Worm (Caenorhabditis elegans): ENCODE data around the gene K10G4.3.
A peak's percentile ranks its signal among the peaks of the same experiment; 100 is the strongest.
"Not testable (repeated sequence)": the region's sequence is repeated elsewhere in the genome, so short reads cannot be mapped to it uniquely, and the experiment has no call there.

The K10G4.3 gene

DNA sequence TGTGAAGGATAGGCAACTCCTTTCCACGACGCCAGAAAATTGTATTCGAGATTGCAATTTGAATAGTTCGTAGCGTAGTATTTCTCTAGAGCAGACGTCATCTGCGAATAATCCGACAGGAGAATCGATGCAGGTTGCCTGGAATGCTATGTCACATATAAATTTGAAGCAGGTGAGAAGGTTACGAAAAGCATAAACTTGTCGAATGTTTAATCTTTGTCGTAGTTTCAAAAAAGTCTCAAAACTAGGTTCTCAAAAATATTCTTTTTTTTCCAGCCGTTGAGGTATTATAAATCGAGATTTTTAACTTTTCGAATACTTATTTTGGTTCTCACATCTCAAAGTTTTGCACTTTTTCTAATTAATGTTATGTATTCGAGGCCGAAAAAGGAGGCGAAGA lies 9.7 kb downstream of the K10G4.3 start, which contains the start of gene srh-116:
Gene srh-116 (minus strand): TSS at position 101 of the 400 bp plus-strand sequence.
- not testable (repeated sequence) for TF ChIP-seq nhr-85 (tag); mdl-1 (tag; optimal IDR thresholded peaks at IDR 0.05); ces-1 (GFP tag; optimal IDR thresholded peaks at IDR 0.05)

DNA sequence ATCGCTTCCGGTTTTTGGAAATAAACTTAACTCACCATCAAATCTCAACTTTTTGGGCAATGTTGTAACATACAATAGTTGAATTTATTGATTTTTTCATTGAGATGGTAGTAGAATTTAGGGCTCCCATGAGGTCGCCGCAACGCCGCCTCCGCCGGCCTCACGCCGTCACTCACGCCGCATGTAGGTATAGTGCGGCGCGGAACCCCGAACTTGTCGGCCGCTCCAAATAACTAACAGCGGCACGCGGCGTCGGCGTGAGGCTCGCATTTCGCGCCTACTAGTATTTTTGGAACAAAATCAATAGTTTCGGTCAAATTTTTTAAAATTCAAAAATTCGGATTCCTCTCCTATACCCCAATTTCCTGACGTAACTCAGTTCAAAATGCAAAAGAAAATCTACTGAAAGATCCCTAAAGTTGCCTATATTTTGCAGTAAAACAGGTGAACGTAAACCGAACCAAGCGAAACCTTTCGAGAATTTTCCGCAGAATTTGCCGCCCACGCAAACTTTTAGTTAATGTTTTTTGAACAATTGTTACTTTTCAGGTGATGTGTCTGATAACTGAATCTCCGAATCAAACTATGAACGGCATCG lies 13.3 kb downstream of the K10G4.3 start, which contains the start of gene Y61B8A.6:
Gene Y61B8A.6 (plus strand): TSS at position 548 of the 598 bp plus-strand sequence.
- TF ChIP-seq nhr-12 (tag; optimal IDR thresholded peaks at IDR 0.05) = no peak

DNA sequence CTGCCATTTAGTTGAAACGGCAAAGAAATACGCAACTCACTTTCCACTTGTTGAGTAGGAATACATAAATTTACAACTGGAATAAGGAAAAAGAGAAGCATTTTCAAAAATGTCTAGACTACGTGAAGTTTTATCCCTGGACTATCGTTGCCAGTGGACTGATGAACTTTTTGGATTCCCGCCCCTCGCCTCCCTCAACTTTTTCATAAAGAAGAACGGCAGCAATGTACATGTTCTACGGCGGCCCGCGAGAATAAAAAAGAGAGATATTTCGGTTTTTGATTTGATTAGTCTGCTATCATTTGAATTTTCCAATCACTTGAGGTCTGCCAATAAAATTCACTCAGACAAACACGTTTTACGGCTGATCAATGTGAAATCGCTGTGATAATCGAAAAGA lies 15.8 kb downstream of the K10G4.3 start, which contains the start of gene clec-243:
Gene clec-243 (minus strand): TSS at position 101 of the 400 bp plus-strand sequence.
- no peak for TF ChIP-seq mep-1 (tag; optimal IDR thresholded peaks at IDR 0.05)
- no peak for TF ChIP-seq ztf-4 (tag; optimal IDR thresholded peaks at IDR 0.05)
- TF ChIP-seq ceh-90 (tag; optimal IDR thresholded peaks at IDR 0.05) = no peak
- no peak for TF ChIP-seq vab-15 (tag; optimal IDR thresholded peaks at IDR 0.05)
- no peak for TF ChIP-seq nhr-237 (tag; optimal IDR thresholded peaks at IDR 0.05)
- TF ChIP-seq hlh-17 (GFP tag; optimal IDR thresholded peaks at IDR 0.05; ENCODE audit: borderline replicate concordance) = no peak
- TF ChIP-seq dsc-1 (tag; optimal IDR thresholded peaks at IDR 0.05) = no peak
- no peak for TF ChIP-seq nhr-11 (tag; optimal IDR thresholded peaks at IDR 0.05)
- no peak for TF ChIP-seq unc-62 (GFP tag; optimal IDR thresholded peaks at IDR 0.05)
- TF ChIP-seq elt-2 (tag; optimal IDR thresholded peaks at IDR 0.05) = no peak
- no peak for TF ChIP-seq hpl-2 (GFP tag; optimal IDR thresholded peaks at IDR 0.05)

DNA sequence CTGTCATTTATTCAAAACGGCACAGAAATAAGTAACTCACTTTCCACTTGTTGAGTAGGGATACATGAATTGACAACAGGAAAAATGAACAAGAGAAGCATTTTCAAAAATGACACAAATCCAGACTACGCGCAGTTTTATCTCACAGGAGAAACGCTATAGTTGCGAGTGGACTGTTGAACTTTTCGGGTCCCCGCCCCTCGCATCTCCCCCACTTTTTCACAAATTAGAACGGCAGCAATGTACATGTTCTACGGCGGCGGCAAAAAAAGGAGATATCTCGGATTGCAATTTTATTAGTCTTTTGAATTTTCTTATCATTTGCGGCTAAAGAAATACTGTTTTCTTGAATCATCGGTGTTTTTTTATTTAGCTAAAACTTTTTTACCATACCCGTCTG lies 19.3 kb downstream of the K10G4.3 start, which contains the start of gene clec-242:
Gene clec-242 (minus strand): TSS at position 101 of the 400 bp plus-strand sequence.
- TF ChIP-seq ztf-4 (tag; optimal IDR thresholded peaks at IDR 0.05) (no peak), Y116A8C.19 (tag; optimal IDR thresholded peaks at IDR 0.05; ENCODE audit: borderline replicate concordance) (no peak), snpc-4 (tag; optimal IDR thresholded peaks at IDR 0.05) (no peak), sup-37 (GFP tag; optimal IDR thresholded peaks at IDR 0.05) (no peak), efl-3 (GFP tag; optimal IDR thresholded peaks at IDR 0.05) (no peak), fkh-10 (GFP tag; optimal IDR thresholded peaks at IDR 0.05) (no peak), ceh-88 (GFP tag; IDR thresholded peaks at IDR 0.05) (no peak), nhr-11 (tag; optimal IDR thresholded peaks at IDR 0.05) (no peak), efl-1 (optimal IDR thresholded peaks at IDR 0.05) (no peak), efl-1 (GFP tag; optimal IDR thresholded peaks at IDR 0.05 in 1 of 2) (no peak), zag-1 (tag; optimal IDR thresholded peaks at IDR 0.05) (no peak), lin-39 (tag; optimal IDR thresholded peaks at IDR 0.05) (no peak), mdl-1 (tag; optimal IDR thresholded peaks at IDR 0.05) (no peak), dsc-1 (tag; optimal IDR thresholded peaks at IDR 0.05) (no peak), nhr-90 (tag; optimal IDR thresholded peaks at IDR 0.05; ENCODE audit: poor library complexity) (no peak), irx-1 (tag; optimal IDR thresholded peaks at IDR 0.05) (no peak), dpl-1 (GFP tag; optimal IDR thresholded peaks at IDR 0.05) (no peak), elt-3 (tag; optimal IDR thresholded peaks at IDR 0.05) (no peak), hpl-2 (GFP tag; optimal IDR thresholded peaks at IDR 0.05) (no peak), sox-4 (tag; optimal IDR thresholded peaks at IDR 0.05) (no peak)

DNA sequence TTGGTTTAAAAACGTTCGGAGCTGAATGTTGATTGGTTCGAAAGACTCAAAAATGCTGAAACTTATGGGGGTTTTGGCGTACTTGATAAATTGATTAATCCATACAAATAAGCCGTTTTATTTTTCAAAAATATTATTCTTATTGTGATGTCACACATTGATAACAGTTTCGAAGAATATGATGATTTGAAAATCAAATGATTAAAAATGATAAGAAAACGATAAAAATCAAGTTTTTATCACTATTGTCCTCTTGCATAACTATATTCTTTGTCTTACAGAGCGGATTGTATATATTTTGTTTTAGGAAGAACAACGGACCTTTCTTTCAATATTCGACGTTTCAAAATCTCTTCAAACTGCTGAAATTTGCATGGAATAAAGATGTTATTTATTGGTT lies 21.7 kb downstream of the K10G4.3 start:
- TF ChIP-seq ztf-11 (tag; optimal IDR thresholded peaks at IDR 0.05) (no peak), elt-2 (tag; optimal IDR thresholded peaks at IDR 0.05) (peak; percentile 79), zag-1 (tag; optimal IDR thresholded peaks at IDR 0.05) (no peak), unc-62 (GFP tag; optimal IDR thresholded peaks at IDR 0.05) (no peak), tlp-1 (tag; optimal IDR thresholded peaks at IDR 0.05) (peak; percentile 48), pag-3 (tag; optimal IDR thresholded peaks at IDR 0.05; ENCODE audit: borderline replicate concordance, insufficient read depth) (no peak), ama-1 (optimal IDR thresholded peaks at IDR 0.05) (no peak), lir-3 (tag; optimal IDR thresholded peaks at IDR 0.05; ENCODE audit: poor library complexity) (no peak)
